Worm (Caenorhabditis elegans): ENCODE data around the gene B0252.3.

- TF ChIP-seq snpc-4 (tag; optimal IDR thresholded peaks at IDR 0.05) (no peak), nhr-84 (tag; optimal IDR thresholded peaks at IDR 0.05) (no peak)
These were observed 15.7 kb downstream of the B0252.3 start for ce11 chrII:6891838-6892237.

All from whole organism, L1 larva.